Fruit fly (Drosophila melanogaster) whole organism: Measurements from ENCODE around the gene CG34043.

Experiments
- CG8478 ChIP-seq: fragments of >200 bp; optimal IDR thresholded peaks from 2 replicates; lab custom pipeline; 2018; ENCODE audit warnings: inconsistent platforms
- Dll ChIP-seq: fragments of >200 bp; optimal IDR thresholded peaks from 2 replicates; lab custom pipeline; 2017
- EcR ChIP-seq, 2 experiments: fragments of >200 bp; optimal IDR thresholded peaks; 2 replicates each; lab custom pipeline; 2017; ENCODE audit warnings: missing biosample characterization in 2 of 2, missing genetic modification characterization in 2 of 2, missing genetic modification reagents in 2 of 2
- psq ChIP-seq: fragments of >200 bp; optimal IDR thresholded peaks from 2 replicates; lab custom pipeline; 2017
- usp ChIP-seq: fragments of >200 bp; optimal IDR thresholded peaks from 2 replicates; lab custom pipeline; 2017; ENCODE audit warnings: missing biosample characterization, missing genetic modification characterization, mixed read lengths

DNA sequence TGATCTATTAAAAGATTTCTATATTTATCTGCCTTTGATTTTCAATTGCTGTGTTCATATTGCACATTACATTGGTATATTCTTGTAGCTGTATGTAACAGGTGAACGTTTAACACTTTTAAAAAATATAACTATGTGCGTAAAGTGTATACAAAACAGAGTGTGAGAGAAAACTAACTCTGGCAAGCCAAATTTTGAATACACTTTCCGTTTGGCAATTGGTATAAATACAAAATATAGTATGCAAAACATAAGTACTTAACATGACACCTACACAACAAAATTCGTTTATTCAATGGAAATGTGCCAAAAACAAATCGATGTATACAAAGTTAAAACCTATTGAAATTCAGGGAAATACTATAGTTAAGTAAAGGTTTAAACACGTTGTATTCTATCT, 47.8 kb downstream of the CG34043 start:
- no peak for TF ChIP-seq CG8478 (lab: Kevin White, UChicago)
- TF ChIP-seq EcR (GFP tag; optimal IDR thresholded peaks at IDR 0.05; lab: Kevin White, UChicago) = no peak
- no peak for TF ChIP-seq psq (lab: Kevin White, UChicago)
- TF ChIP-seq usp = no peak
- TF ChIP-seq Dll (lab: Kevin White, UChicago) = no peak
